Worm (Caenorhabditis elegans) whole organism, L2 larva: ENCODE data around the gene smi-1.

ENCODE experiments used
- C34F6.9 ChIP-seq: fragments of 150-350 bp; optimal IDR thresholded peaks from 2 replicates; lab custom pipeline; 2014; ENCODE audit warnings: missing biosample characterization, missing genetic modification characterization
- F13H6.1 ChIP-seq: sonication (generic microtip); optimal IDR thresholded peaks from 2 replicates; lab custom pipeline; 2016; ENCODE audit warnings: missing genetic modification characterization, missing compliant biosample characterization
- R02D3.7 ChIP-seq: fragments of 150-350 bp; optimal IDR thresholded peaks from 2 replicates; lab custom pipeline; 2014; ENCODE audit warnings: missing biosample characterization, missing genetic modification characterization
- ZK546.5 ChIP-seq: sonication (generic microtip); optimal IDR thresholded peaks from 2 replicates; lab custom pipeline; 2017; ENCODE audit warnings: missing biosample characterization, missing genetic modification characterization
- alr-1 ChIP-seq: fragments of 150-350 bp; optimal IDR thresholded peaks from 2 replicates; lab custom pipeline; 2014; ENCODE audit warnings: missing biosample characterization, missing genetic modification characterization
- blmp-1 ChIP-seq: sonication (generic microtip); optimal IDR thresholded peaks from 2 replicates; lab custom pipeline; 2017; ENCODE audit warnings: missing genetic modification characterization, mild to moderate bottlenecking, missing compliant biosample characterization, antibody characterized with exemption, moderate library complexity; ENCODE audit not compliant: insufficient read depth
- ceh-16 ChIP-seq: fragments of 150-350 bp; optimal IDR thresholded peaks from 2 replicates; lab custom pipeline; 2014; ENCODE audit warnings: missing biosample characterization, missing genetic modification characterization
- ceh-82 ChIP-seq: fragments of 150-350 bp; optimal IDR thresholded peaks from 2 replicates; lab custom pipeline; 2014; ENCODE audit warnings: missing biosample characterization, missing genetic modification characterization
- crh-2 ChIP-seq: sonication (generic microtip); optimal IDR thresholded peaks from 2 replicates; lab custom pipeline; 2017; ENCODE audit warnings: missing biosample characterization, missing genetic modification characterization
- dmd-4 ChIP-seq: sonication (generic microtip); optimal IDR thresholded peaks from 2 replicates; lab custom pipeline; 2017; ENCODE audit warnings: missing biosample characterization, missing genetic modification characterization
- egl-27 ChIP-seq: sonication (generic microtip); optimal IDR thresholded peaks from 3 replicates; lab custom pipeline; 2017; ENCODE audit warnings: missing biosample characterization, missing genetic modification reagents, missing genetic modification characterization
- elt-1 ChIP-seq: fragments of 150-350 bp; optimal IDR thresholded peaks from 2 replicates; lab custom pipeline; 2014; ENCODE audit warnings: missing biosample characterization, missing genetic modification characterization
- elt-3 ChIP-seq: sonication (generic microtip); optimal IDR thresholded peaks from 2 replicates; lab custom pipeline; 2017; ENCODE audit warnings: missing biosample characterization, missing genetic modification characterization
- fos-1 ChIP-seq: fragments of 150-350 bp; optimal IDR thresholded peaks from 2 replicates; lab custom pipeline; 2014; ENCODE audit warnings: missing biosample characterization, missing genetic modification characterization
- gmeb-1 ChIP-seq: fragments of 150-350 bp; optimal IDR thresholded peaks from 2 replicates; lab custom pipeline; 2014; ENCODE audit warnings: missing biosample characterization, missing genetic modification characterization
- lin-11 ChIP-seq: fragments of 150-350 bp; sonication (generic microtip); optimal IDR thresholded peaks from 2 replicates; lab custom pipeline; 2014; ENCODE audit warnings: missing biosample characterization, missing genetic modification characterization, inconsistent platforms, mixed read lengths
- lin-13 ChIP-seq: fragments of 150-350 bp; optimal IDR thresholded peaks from 2 replicates; lab custom pipeline; 2014; ENCODE audit warnings: missing biosample characterization, missing genetic modification reagents, missing genetic modification characterization
- lsy-2 ChIP-seq, 2 experiments: fragments of 150-350 bp in 1 of 2; sonication (generic microtip) in 1 of 2; optimal IDR thresholded peaks; 2 replicates each; lab custom pipeline; 2014 to 2017; ENCODE audit warnings: missing biosample characterization in 2 of 2, missing genetic modification characterization in 2 of 2
- mab-5 ChIP-seq: fragments of 150-350 bp; optimal IDR thresholded peaks from 2 replicates; lab custom pipeline; 2014; ENCODE audit warnings: missing biosample characterization, missing genetic modification characterization
- mbf-1 ChIP-seq: sonication (generic microtip); optimal IDR thresholded peaks from 2 replicates; lab custom pipeline; 2017; ENCODE audit warnings: missing biosample characterization, missing genetic modification characterization
- mdl-1 ChIP-seq, 2 experiments: fragments of 150-350 bp in 1 of 2; sonication (generic microtip) in 1 of 2; optimal IDR thresholded peaks; 2 replicates each; lab custom pipeline; 2017; ENCODE audit warnings: missing biosample characterization in 2 of 2, missing genetic modification characterization in 2 of 2
- nhr-10 ChIP-seq: sonication (generic microtip); optimal IDR thresholded peaks from 2 replicates; lab custom pipeline; 2017; ENCODE audit warnings: missing biosample characterization, missing genetic modification characterization
- nhr-11 ChIP-seq: fragments of 150-350 bp; optimal IDR thresholded peaks from 2 replicates; lab custom pipeline; 2014; ENCODE audit warnings: missing biosample characterization, missing genetic modification characterization
- nhr-12 ChIP-seq: fragments of 150-350 bp; optimal IDR thresholded peaks from 2 replicates; lab custom pipeline; 2014; ENCODE audit warnings: missing biosample characterization, missing genetic modification characterization
- nhr-21 ChIP-seq: fragments of 150-350 bp; optimal IDR thresholded peaks from 2 replicates; lab custom pipeline; 2014; ENCODE audit warnings: missing biosample characterization, missing genetic modification characterization
- nhr-237 ChIP-seq: fragments of 150-350 bp; optimal IDR thresholded peaks from 2 replicates; lab custom pipeline; 2014; ENCODE audit warnings: missing biosample characterization, missing genetic modification characterization
- nhr-25 ChIP-seq: fragments of 150-350 bp; sonication (generic microtip); optimal IDR thresholded peaks from 3 replicates; lab custom pipeline; 2014; ENCODE audit warnings: missing biosample characterization, missing genetic modification characterization
- nhr-6 ChIP-seq: fragments of 150-350 bp; optimal IDR thresholded peaks from 2 replicates; lab custom pipeline; 2014; ENCODE audit warnings: missing biosample characterization, missing genetic modification characterization
- nhr-77 ChIP-seq: fragments of 150-350 bp; optimal IDR thresholded peaks from 2 replicates; lab custom pipeline; 2014; ENCODE audit warnings: missing biosample characterization, missing genetic modification characterization
- peb-1 ChIP-seq: fragments of 150-350 bp; optimal IDR thresholded peaks from 2 replicates; lab custom pipeline; 2014; ENCODE audit warnings: missing biosample characterization, missing genetic modification characterization
- sem-4 ChIP-seq: fragments of 150-350 bp; optimal IDR thresholded peaks from 2 replicates; lab custom pipeline; 2014; ENCODE audit warnings: missing biosample characterization, missing genetic modification reagents, missing genetic modification characterization
- skn-1 ChIP-seq: sonication (generic microtip); optimal IDR thresholded peaks from 2 replicates; lab custom pipeline; 2017; ENCODE audit warnings: missing biosample characterization, missing genetic modification characterization
- sma-3 ChIP-seq: sonication (generic microtip); optimal IDR thresholded peaks from 2 replicates; lab custom pipeline; 2016; ENCODE audit warnings: missing genetic modification reagents, missing genetic modification characterization, missing compliant biosample characterization
- sma-9 ChIP-seq, 2 experiments: fragments of 150-350 bp in 1 of 2; sonication (generic microtip) in 1 of 2; optimal IDR thresholded peaks; 2 replicates each; lab custom pipeline; 2014 to 2016; ENCODE audit warnings: missing genetic modification characterization in 2 of 2, mild to moderate bottlenecking in 1 of 2, missing biosample characterization in 1 of 2, missing compliant biosample characterization in 1 of 2, missing genetic modification reagents in 1 of 2, moderate library complexity in 1 of 2
- snpc-4 ChIP-seq: fragments of 150-350 bp; optimal IDR thresholded peaks from 2 replicates; lab custom pipeline; 2014; ENCODE audit warnings: missing biosample characterization, missing genetic modification characterization
- unc-55 ChIP-seq: fragments of 150-350 bp; sonication (generic microtip); optimal IDR thresholded peaks from 3 replicates; lab custom pipeline; 2014; ENCODE audit warnings: missing biosample characterization, missing genetic modification reagents, missing genetic modification characterization
- unc-62 ChIP-seq: fragments of 150-350 bp; optimal IDR thresholded peaks from 2 replicates; lab custom pipeline; 2014; ENCODE audit warnings: missing biosample characterization, missing genetic modification reagents, missing genetic modification characterization
- zag-1 ChIP-seq: fragments of 150-350 bp; optimal IDR thresholded peaks from 2 replicates; lab custom pipeline; 2014; ENCODE audit warnings: missing biosample characterization, missing genetic modification characterization
- ztf-1 ChIP-seq: fragments of 200-800 bp; sonication (Bioruptor generic); conservative IDR thresholded peaks from 2 replicates; pipeline ENCODE4 v1.3.6; 2022; ENCODE audit warnings: missing genetic modification characterization, missing compliant biosample characterization
- ztf-11 ChIP-seq: sonication (generic microtip); optimal IDR thresholded peaks from 2 replicates; lab custom pipeline; 2017; ENCODE audit warnings: missing biosample characterization, missing genetic modification characterization
- ztf-4 ChIP-seq: fragments of 150-350 bp; optimal IDR thresholded peaks from 2 replicates; lab custom pipeline; 2014; ENCODE audit warnings: missing biosample characterization, missing genetic modification characterization

Gene smi-1

ce11 chrIII:1905589-1905988 is 27.4 kb downstream of the smi-1 start, which contains the start of the genes B0524.6 and pqn-41:
Gene B0524.6 (minus strand): TSS chrIII:1905640.
Gene pqn-41 (plus strand): TSS chrIII:1905958.
- TF ChIP-seq nhr-237: no peak
- TF ChIP-seq blmp-1: no peak
- no peak for TF ChIP-seq egl-27 (tag; lab: Kevin White, UChicago)
- no peak for TF ChIP-seq ztf-1 (GFP tag; lab: Robert Waterston, UW)
- no peak for TF ChIP-seq nhr-21 (tag; lab: Kevin White, UChicago)
- TF ChIP-seq nhr-12 (tag; lab: Kevin White, UChicago): no peak
- peak in 1 of 2 experiments; percentile 86 for TF ChIP-seq lsy-2 (tag; optimal IDR thresholded peaks at IDR 0.05; lab: Kevin White, UChicago)
- no peak for TF ChIP-seq lin-11 (tag; lab: Kevin White, UChicago)
- peak; percentile 70 for TF ChIP-seq gmeb-1 (tag; lab: Kevin White, UChicago)
- TF ChIP-seq fos-1: peak; percentile 5
- no peak for TF ChIP-seq nhr-11 (tag; lab: Kevin White, UChicago)
- no peak for TF ChIP-seq nhr-6 (tag; lab: Kevin White, UChicago)
- TF ChIP-seq sma-3 (GFP tag; lab: Kevin White, UChicago): no peak
- TF ChIP-seq sma-9 (GFP tag; optimal IDR thresholded peaks at IDR 0.05; lab: Kevin White, UChicago): no peak
- TF ChIP-seq sma-9 (tag; optimal IDR thresholded peaks at IDR 0.05; lab: Kevin White, UChicago): no peak
- no peak for TF ChIP-seq ztf-11 (tag; lab: Kevin White, UChicago)
- TF ChIP-seq nhr-77 (tag; lab: Kevin White, UChicago): no peak
- no peak for TF ChIP-seq elt-3 (tag; lab: Kevin White, UChicago)
- no peak for TF ChIP-seq ZK546.5 (tag; lab: Kevin White, UChicago)
- TF ChIP-seq dmd-4 (tag; lab: Kevin White, UChicago): no peak
- no peak for TF ChIP-seq ztf-4
- no peak for TF ChIP-seq mdl-1 (tag; optimal IDR thresholded peaks at IDR 0.05; lab: Kevin White, UChicago)
- no peak for TF ChIP-seq mbf-1 (tag; lab: Kevin White, UChicago)
- no peak for TF ChIP-seq alr-1
- no peak for TF ChIP-seq nhr-10 (tag; lab: Kevin White, UChicago)
- TF ChIP-seq snpc-4 (tag; lab: Kevin White, UChicago): no peak
- TF ChIP-seq skn-1 (tag; lab: Kevin White, UChicago): no peak
- peak; percentile 43 for TF ChIP-seq F13H6.1
- TF ChIP-seq R02D3.7 (tag; lab: Kevin White, UChicago): no peak
- no peak for TF ChIP-seq peb-1 (tag; lab: Kevin White, UChicago)
- peak; percentile 74 for TF ChIP-seq C34F6.9 (tag; lab: Kevin White, UChicago)
- no peak for TF ChIP-seq mab-5 (tag; lab: Kevin White, UChicago)
- no peak for TF ChIP-seq ceh-82 (tag; lab: Kevin White, UChicago)
- peak; percentile 71 for TF ChIP-seq lin-13 (GFP tag; lab: Kevin White, UChicago)
- TF ChIP-seq crh-2: peak; percentile 37
- TF ChIP-seq unc-62 (GFP tag; lab: Kevin White, UChicago): no peak
- TF ChIP-seq unc-55 (GFP tag; lab: Kevin White, UChicago): peak; percentile 91
- TF ChIP-seq elt-1 (tag; lab: Kevin White, UChicago): no peak
- TF ChIP-seq nhr-25 (tag; lab: Kevin White, UChicago): peak; percentile 18
- TF ChIP-seq sem-4 (tag; lab: Kevin White, UChicago): peak; percentile 32
- TF ChIP-seq, all 48 proteins: peak for 10

- TF ChIP-seq ztf-1 (GFP tag; lab: Robert Waterston, UW): no peak
- no peak for TF ChIP-seq gmeb-1 (tag; lab: Kevin White, UChicago)
- no peak for TF ChIP-seq nhr-21 (tag; lab: Kevin White, UChicago)
- no peak for TF ChIP-seq unc-62 (GFP tag; lab: Kevin White, UChicago)
- no peak for TF ChIP-seq ceh-16 (tag; lab: Kevin White, UChicago)
- no peak for TF ChIP-seq zag-1
- TF ChIP-seq sma-3 (GFP tag; lab: Kevin White, UChicago): no peak
- TF ChIP-seq sem-4 (tag; lab: Kevin White, UChicago): no peak
- no peak for TF ChIP-seq mbf-1 (tag; lab: Kevin White, UChicago)
- no peak for TF ChIP-seq nhr-77 (tag; lab: Kevin White, UChicago)
- TF ChIP-seq ceh-82 (tag; lab: Kevin White, UChicago): no peak
- no peak for TF ChIP-seq ztf-11 (tag; lab: Kevin White, UChicago)
- TF ChIP-seq dmd-4 (tag; lab: Kevin White, UChicago): no peak
- no peak for TF ChIP-seq ztf-4
- TF ChIP-seq nhr-25 (tag; lab: Kevin White, UChicago): no peak
- no peak for TF ChIP-seq skn-1 (tag; lab: Kevin White, UChicago)
Observed at ce11 chrIII:1918311-1918932, 40.3 kb downstream of the smi-1 start.
